Worm (Caenorhabditis elegans): ENCODE results near the gene srh-60.

DNA sequence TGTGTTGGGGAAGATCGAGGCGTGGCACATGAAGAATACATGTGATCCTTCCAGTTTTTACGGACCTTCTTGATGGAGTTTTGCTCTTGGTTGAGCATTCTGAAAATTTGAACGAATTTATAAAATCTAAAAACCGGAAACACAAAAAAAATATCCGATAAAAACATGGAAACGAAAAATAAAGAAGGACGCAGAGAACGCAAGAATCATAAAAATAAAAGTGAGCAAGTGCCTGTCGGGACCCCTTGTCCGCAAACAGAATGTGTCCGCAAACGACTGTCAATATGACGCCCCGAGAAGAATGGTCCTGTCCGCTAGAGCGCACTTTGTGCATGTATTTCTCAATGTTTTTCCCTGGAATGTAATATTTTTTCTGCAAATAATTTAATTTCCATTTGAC, 26.3 kb downstream of the srh-60 start, which contains the start of gene Y49F6A.5:
- TF ChIP-seq tab-1 (GFP tag; IDR thresholded peaks at IDR 0.05) (no peak), flt-1 (GFP tag; IDR thresholded peaks at IDR 0.05) (no peak), med-1 (GFP tag; optimal IDR thresholded peaks at IDR 0.05; ENCODE audit: insufficient read depth) (no peak), cog-1 (tag; optimal IDR thresholded peaks at IDR 0.05) (no peak), ztf-29 (GFP tag; IDR thresholded peaks at IDR 0.05) (no peak), T22C8.4 (GFP tag; IDR thresholded peaks at IDR 0.05) (no peak), klf-2 (GFP tag; conservative IDR thresholded peaks at IDR 0.05) (no peak)

All from whole organism, midembryonic.